Fruit fly (Drosophila melanogaster): Measurements from ENCODE around the gene CG1582.

- TF ChIP-seq tll (GFP tag; optimal IDR thresholded peaks at IDR 0.05) (no peak), ato (GFP tag; IDR thresholded peaks at IDR 0.05; ENCODE audit: partially characterized antibody) (no peak), Usf (GFP tag; optimal IDR thresholded peaks at IDR 0.05) (no peak), CG15011 (GFP tag; optimal IDR thresholded peaks at IDR 0.05) (no peak), org-1 (GFP tag; optimal IDR thresholded peaks at IDR 0.05) (no peak)
These were observed 5.9 kb downstream of the CG1582 start for dm6 chrX:10893208-10893607.

Data from whole organism, embryonic.